Worm (Caenorhabditis elegans) whole organism, young adult: ENCODE data around the gene srg-69.
A peak's percentile ranks its signal among the peaks of the same experiment; 100 is the strongest.

Source experiments
- F22D6.2 ChIP-seq: sonication (generic microtip); optimal IDR thresholded peaks from 2 replicates; lab custom pipeline; 2016; ENCODE audit warnings: mild to moderate bottlenecking, missing genetic modification characterization, missing compliant biosample characterization
- F52B5.7 ChIP-seq: sonication (generic microtip); optimal IDR thresholded peaks from 2 replicates; lab custom pipeline; 2016; ENCODE audit warnings: mild to moderate bottlenecking, missing genetic modification characterization, missing compliant biosample characterization
- F57C9.4 ChIP-seq: sonication (generic microtip); optimal IDR thresholded peaks from 2 replicates; lab custom pipeline; 2017; ENCODE audit warnings: mild to moderate bottlenecking, missing genetic modification characterization, missing compliant biosample characterization
- K11D2.4 ChIP-seq: fragments of 200-800 bp; sonication (Bioruptor generic); IDR thresholded peaks from 2 replicates; pipeline ENCODE4 v1.3.6; 2022; ENCODE audit warnings: missing genetic modification reagents, missing genetic modification characterization, missing compliant biosample characterization
- K12H6.12 ChIP-seq: fragments of 200-800 bp; sonication (Bioruptor generic); optimal IDR thresholded peaks from 2 replicates; lab custom pipeline; 2018; ENCODE audit warnings: mild to moderate bottlenecking, missing genetic modification characterization, missing compliant biosample characterization
- ZK185.1 ChIP-seq: sonication (generic microtip); optimal IDR thresholded peaks from 2 replicates; lab custom pipeline; 2016; ENCODE audit warnings: mild to moderate bottlenecking, missing genetic modification characterization, missing compliant biosample characterization; ENCODE audit not compliant: poor library complexity, severe bottlenecking
- akir-1 ChIP-seq: fragments of 200-800 bp; sonication (Bioruptor generic); optimal IDR thresholded peaks from 2 replicates; lab custom pipeline; 2018; ENCODE audit warnings: mild to moderate bottlenecking, missing genetic modification characterization, moderate library complexity, missing compliant biosample characterization
- atf-7 ChIP-seq: sonication (generic microtip); optimal IDR thresholded peaks from 2 replicates; lab custom pipeline; 2017; ENCODE audit warnings: mild to moderate bottlenecking, missing genetic modification characterization, missing compliant biosample characterization
- athp-1 ChIP-seq: sonication (generic microtip); optimal IDR thresholded peaks from 2 replicates; lab custom pipeline; 2017; ENCODE audit warnings: mild to moderate bottlenecking, missing genetic modification characterization, missing compliant biosample characterization
- attf-3 ChIP-seq: fragments of 200-800 bp; sonication (Bioruptor generic); conservative IDR thresholded peaks from 2 replicates; pipeline ENCODE4 v1.3.6; 2022; ENCODE audit warnings: missing genetic modification reagents, missing genetic modification characterization, missing compliant biosample characterization
- attf-5 ChIP-seq: fragments of 200-800 bp; sonication (Bioruptor generic); optimal IDR thresholded peaks from 2 replicates; lab custom pipeline; 2018; ENCODE audit warnings: mild to moderate bottlenecking, missing genetic modification characterization, missing compliant biosample characterization
- cebp-1 ChIP-seq, 2 experiments: fragments of 200-800 bp in 1 of 2; sonication (Bioruptor generic) in 1 of 2; sonication (generic microtip) in 1 of 2; IDR thresholded peaks in 1 of 2; optimal IDR thresholded peaks in 1 of 2; 2 replicates each; pipeline versions ENCODE4 v1.3.6 to Lab custom; 2017 to 2022; ENCODE audit warnings: missing compliant biosample characterization in 2 of 2, missing genetic modification characterization in 2 of 2, mild to moderate bottlenecking in 1 of 2, missing genetic modification reagents in 1 of 2, moderate library complexity in 1 of 2
- cebp-2 ChIP-seq: fragments of 200-800 bp; sonication (Bioruptor generic); IDR thresholded peaks from 2 replicates; pipeline ENCODE4 v1.3.6; 2022; ENCODE audit warnings: missing genetic modification characterization, missing compliant biosample characterization
- ceh-27 ChIP-seq: fragments of 200-800 bp; sonication (Bioruptor generic); optimal IDR thresholded peaks from 2 replicates; lab custom pipeline; 2018; ENCODE audit warnings: mild to moderate bottlenecking, missing genetic modification characterization, moderate library complexity, missing compliant biosample characterization
- chd-7 ChIP-seq: sonication (generic microtip); optimal IDR thresholded peaks from 2 replicates; lab custom pipeline; 2016; ENCODE audit warnings: mild to moderate bottlenecking, missing genetic modification characterization, moderate library complexity, missing compliant biosample characterization
- die-1 ChIP-seq: sonication (generic microtip); optimal IDR thresholded peaks from 2 replicates; lab custom pipeline; 2016; ENCODE audit warnings: missing genotype, mild to moderate bottlenecking, missing genetic modification characterization, missing compliant biosample characterization
- dpl-1 ChIP-seq: fragments of 150-350 bp; optimal IDR thresholded peaks from 2 replicates; lab custom pipeline; 2014; ENCODE audit warnings: missing biosample characterization, missing genetic modification reagents, missing genetic modification characterization
- efl-1 ChIP-seq: fragments of 150-350 bp; optimal IDR thresholded peaks from 2 replicates; lab custom pipeline; 2014; ENCODE audit warnings: missing biosample characterization, missing genetic modification reagents, missing genetic modification characterization
- egrh-3 ChIP-seq: fragments of 200-800 bp; sonication (Bioruptor generic); IDR thresholded peaks from 2 replicates; pipeline ENCODE4 v1.3.6; 2022; ENCODE audit warnings: missing genetic modification reagents, missing genetic modification characterization, missing compliant biosample characterization
- ekl-4 ChIP-seq: fragments of 200-800 bp; sonication (Bioruptor generic); IDR thresholded peaks from 2 replicates; pipeline ENCODE4 v1.3.6; 2022; ENCODE audit warnings: missing genetic modification reagents, missing genetic modification characterization, missing compliant biosample characterization
- fkh-3 ChIP-seq: sonication (generic microtip); optimal IDR thresholded peaks from 2 replicates; lab custom pipeline; 2016; ENCODE audit warnings: mild to moderate bottlenecking, missing genetic modification characterization, missing compliant biosample characterization
- hmg-1.2 ChIP-seq: fragments of 200-800 bp; sonication (Bioruptor generic); IDR thresholded peaks from 2 replicates; pipeline ENCODE4 v1.3.6; 2022; ENCODE audit warnings: missing genetic modification reagents, missing genetic modification characterization, missing compliant biosample characterization
- lin-35 ChIP-seq, 3 experiments: fragments of 150-350 bp in 2 of 3; sonication (generic microtip) in 1 of 3; optimal IDR thresholded peaks; 2 replicates each; lab custom pipeline; 2014 to 2018; ENCODE audit warnings: missing biosample characterization in 3 of 3, missing genetic modification characterization in 3 of 3, missing genetic modification reagents in 3 of 3
- lin-40 ChIP-seq: sonication (generic microtip); optimal IDR thresholded peaks from 2 replicates; lab custom pipeline; 2016; ENCODE audit warnings: missing genetic modification characterization, mild to moderate bottlenecking, missing compliant biosample characterization, missing genotype, missing genetic modification reagents
- mcd-1 ChIP-seq: fragments of 200-800 bp; sonication (Bioruptor generic); IDR thresholded peaks from 2 replicates; pipeline ENCODE4 v1.3.6; 2022; ENCODE audit warnings: missing genetic modification reagents, missing genetic modification characterization, missing compliant biosample characterization
- mxl-1 ChIP-seq: sonication (generic microtip); optimal IDR thresholded peaks from 2 replicates; lab custom pipeline; 2016; ENCODE audit warnings: missing genetic modification characterization, missing compliant biosample characterization
- nfyb-1 ChIP-seq: fragments of 200-800 bp; sonication (Bioruptor generic); IDR thresholded peaks from 2 replicates; pipeline ENCODE4 v1.3.6; 2022; ENCODE audit warnings: missing genetic modification reagents, missing genetic modification characterization, missing compliant biosample characterization
- nhr-80 ChIP-seq: sonication (generic microtip); optimal IDR thresholded peaks from 2 replicates; lab custom pipeline; 2016; ENCODE audit warnings: missing genetic modification characterization, missing compliant biosample characterization
- pbrm-1 ChIP-seq: fragments of 200-800 bp; sonication (Bioruptor generic); IDR thresholded peaks from 2 replicates; pipeline ENCODE4 v1.3.6; 2022; ENCODE audit warnings: missing genetic modification reagents, missing genetic modification characterization, missing compliant biosample characterization
- rec-8 ChIP-seq, 2 experiments: sonication (generic microtip); optimal IDR thresholded peaks; 2 replicates each; lab custom pipeline; 2016; ENCODE audit warnings: mild to moderate bottlenecking in 2 of 2, missing genetic modification characterization in 2 of 2, missing genetic modification reagents in 2 of 2, missing genotype in 2 of 2, missing biosample characterization in 1 of 2, missing compliant biosample characterization in 1 of 2, moderate library complexity in 1 of 2
- rpc-1 ChIP-seq, 2 experiments: fragments of 150-350 bp in 1 of 2; sonication (generic microtip) in 1 of 2; optimal IDR thresholded peaks; 2 replicates each; lab custom pipeline; 2014 to 2018; ENCODE audit warnings: missing biosample characterization in 1 of 2, missing genetic modification characterization in 1 of 2, missing genetic modification reagents in 1 of 2, missing genotype in 1 of 2
- sdz-38 ChIP-seq: sonication (generic microtip); optimal IDR thresholded peaks from 2 replicates; lab custom pipeline; 2016; ENCODE audit warnings: missing genotype, missing genetic modification characterization, missing compliant biosample characterization
- snpc-4 ChIP-seq, 5 experiments: fragments of 150-350 bp in 1 of 5; sonication (generic microtip) in 4 of 5; optimal IDR thresholded peaks; 2 replicates each; lab custom pipeline; 2014 to 2018; ENCODE audit warnings: missing genetic modification characterization in 5 of 5, missing biosample characterization in 3 of 5, antibody characterized with exemption in 2 of 5, mild to moderate bottlenecking in 2 of 5, missing compliant biosample characterization in 2 of 5, missing genotype in 2 of 5, moderate library complexity in 2 of 5, missing genetic modification reagents in 1 of 5
- somi-1 ChIP-seq: fragments of 200-800 bp; sonication (Bioruptor generic); optimal IDR thresholded peaks from 2 replicates; lab custom pipeline; 2018; ENCODE audit warnings: mild to moderate bottlenecking, missing genetic modification characterization, missing compliant biosample characterization
- sptf-2 ChIP-seq: fragments of 200-800 bp; sonication (Bioruptor generic); optimal IDR thresholded peaks from 2 replicates; lab custom pipeline; 2018; ENCODE audit warnings: mild to moderate bottlenecking, missing genetic modification characterization, missing compliant biosample characterization
- tbp1 ChIP-seq: fragments of 200-800 bp; sonication (Bioruptor generic); optimal IDR thresholded peaks from 2 replicates; lab custom pipeline; 2018; ENCODE audit warnings: mild to moderate bottlenecking, missing genetic modification characterization, missing compliant biosample characterization
- tbx-9 ChIP-seq: sonication (generic microtip); optimal IDR thresholded peaks from 2 replicates; lab custom pipeline; 2016; ENCODE audit warnings: borderline replicate concordance, missing genetic modification characterization, inconsistent platforms, missing compliant biosample characterization
- zfh-2 ChIP-seq: fragments of 200-800 bp; sonication (Bioruptor generic); conservative IDR thresholded peaks from 2 replicates; pipeline ENCODE4 v1.3.6; 2022; ENCODE audit warnings: missing genetic modification reagents, missing genetic modification characterization, missing compliant biosample characterization
- ztf-26 ChIP-seq: sonication (generic microtip); optimal IDR thresholded peaks from 2 replicates; lab custom pipeline; 2017; ENCODE audit warnings: missing genetic modification characterization, missing compliant biosample characterization
- ztf-28 ChIP-seq: fragments of 200-800 bp; sonication (Bioruptor generic); IDR thresholded peaks from 2 replicates; pipeline ENCODE4 v1.3.6; 2022; ENCODE audit warnings: missing genetic modification reagents, missing genetic modification characterization, missing compliant biosample characterization

Gene srg-69

ce11 chrII:5326024-5326627 lies 29.4 kb upstream of the srg-69 start:
- no peak for TF ChIP-seq rec-8 (tag; optimal IDR thresholded peaks at IDR 0.05; lab: Kevin White, UChicago)
- TF ChIP-seq F57C9.4 = no peak
- no peak for TF ChIP-seq mxl-1
- TF ChIP-seq K11D2.4 = 0 out of 2 replicates have a peak, but pooled peaks have one; percentile 38
- no peak for TF ChIP-seq snpc-4 (GFP tag; optimal IDR thresholded peaks at IDR 0.05; lab: Kevin White, UChicago)
- peak in 1 of 4 experiments; percentile 8 for TF ChIP-seq snpc-4 (tag; optimal IDR thresholded peaks at IDR 0.05; lab: Kevin White, UChicago)
- TF ChIP-seq sptf-2 = no peak
- peak; percentile 56; the same call in 1 of the 2 replicates for TF ChIP-seq zfh-2 (GFP tag; lab: Robert Waterston, UW)
- TF ChIP-seq cebp-1 (GFP tag; IDR thresholded peaks at IDR 0.05; lab: Robert Waterston, UW) = no peak
- peak; percentile 95 for TF ChIP-seq cebp-1 (tag; optimal IDR thresholded peaks at IDR 0.05; lab: Kevin White, UChicago)
- TF ChIP-seq nfyb-1 = 0 out of 2 replicates have a peak, but pooled peaks have one; percentile 29
- TF ChIP-seq ceh-27 (GFP tag; lab: Kevin White, UChicago) = peak; percentile 19
- peak; percentile 79 for TF ChIP-seq K12H6.12 (tag; lab: Kevin White, UChicago)
- no peak for TF ChIP-seq die-1
- TF ChIP-seq lin-40 (tag; lab: Kevin White, UChicago) = peak; percentile 31
- peak; percentile 28 for TF ChIP-seq chd-7 (tag; lab: Kevin White, UChicago)
- TF ChIP-seq ZK185.1 = peak; percentile 32
- 0 out of 2 replicates have a peak, but pooled peaks have one; percentile 16 for TF ChIP-seq mcd-1 (GFP tag; lab: Robert Waterston, UW)
- TF ChIP-seq nhr-80 = peak; percentile 53
- peak; percentile 85 for TF ChIP-seq hmg-1.2 (GFP tag; lab: Robert Waterston, UW)
- TF ChIP-seq tbp1 = peak; percentile 11
- TF ChIP-seq atf-7 (tag; lab: Kevin White, UChicago) = peak; percentile 18
- peak; percentile 21 for TF ChIP-seq attf-5 (GFP tag; lab: Kevin White, UChicago)
- TF ChIP-seq lin-35 (GFP tag; optimal IDR thresholded peaks at IDR 0.05; lab: Kevin White, UChicago) = peak in 1 of 3 experiments; percentile 55

- TF ChIP-seq athp-1 (tag; lab: Kevin White, UChicago) (no peak), tbx-9 (tag; lab: Kevin White, UChicago) (no peak), F22D6.2 (tag; lab: Kevin White, UChicago) (no peak), efl-1 (no peak), dpl-1 (GFP tag; lab: Kevin White, UChicago) (no peak), ztf-26 (no peak), ztf-28 (GFP tag; lab: Robert Waterston, UW) (no peak), egrh-3 (GFP tag; lab: Robert Waterston, UW) (no peak), fkh-3 (tag; lab: Kevin White, UChicago) (no peak), attf-3 (GFP tag; lab: Robert Waterston, UW) (no peak), snpc-4 (GFP tag; optimal IDR thresholded peaks at IDR 0.05; lab: Kevin White, UChicago) (no peak), snpc-4 (tag; optimal IDR thresholded peaks at IDR 0.05; lab: Kevin White, UChicago) (no peak), pbrm-1 (no peak), cebp-1 (GFP tag; IDR thresholded peaks at IDR 0.05; lab: Robert Waterston, UW) (no peak), cebp-1 (tag; optimal IDR thresholded peaks at IDR 0.05; lab: Kevin White, UChicago) (no peak)
Observed at ce11 chrII:5326891-5327290, 28.6 kb upstream of the srg-69 start.

ce11 chrII:5328912-5329311 lies 26.6 kb upstream of the srg-69 start:
- no peak for TF ChIP-seq sptf-2
- TF ChIP-seq F57C9.4 = no peak
- TF ChIP-seq akir-1 = no peak
- TF ChIP-seq cebp-2 (GFP tag; lab: Robert Waterston, UW) = no peak
- no peak for TF ChIP-seq ceh-27 (GFP tag; lab: Kevin White, UChicago)
- no peak for TF ChIP-seq somi-1 (GFP tag; lab: Kevin White, UChicago)
- no peak for TF ChIP-seq rpc-1 (optimal IDR thresholded peaks at IDR 0.05; lab: Kevin White, UChicago)
- TF ChIP-seq rpc-1 (tag; optimal IDR thresholded peaks at IDR 0.05; lab: Kevin White, UChicago) = no peak
- no peak for TF ChIP-seq F52B5.7 (tag; lab: Kevin White, UChicago)
- TF ChIP-seq sdz-38 (tag; lab: Kevin White, UChicago) = no peak
- TF ChIP-seq ekl-4 (GFP tag; lab: Robert Waterston, UW) = no peak
- TF ChIP-seq nfyb-1 = no peak
